Worm (Caenorhabditis elegans): ENCODE data around the gene nspf-1.

DNA sequence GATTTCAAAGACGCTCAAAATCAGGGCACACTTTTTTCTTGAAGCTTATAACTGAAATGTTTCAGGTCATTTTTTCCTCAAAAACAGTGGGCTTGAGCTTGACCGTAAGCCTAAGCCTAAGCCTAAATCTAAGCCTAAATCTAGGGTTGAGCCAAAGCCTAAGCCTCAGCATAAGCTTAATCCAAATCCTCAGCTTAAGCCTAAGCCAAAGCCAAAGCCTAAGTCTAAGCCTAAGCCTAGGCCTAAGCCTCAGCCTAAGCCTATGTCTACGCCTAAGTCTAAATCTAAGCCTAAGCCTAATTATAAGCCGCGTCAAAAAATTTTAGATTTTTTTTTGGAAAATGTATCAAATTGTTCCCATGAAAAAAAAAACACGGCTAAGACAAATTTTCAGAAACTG is 46.8 kb downstream of the nspf-1 start:
- TF ChIP-seq pqm-1 (tag; optimal IDR thresholded peaks at IDR 0.05): no peak
- no peak for TF ChIP-seq hlh-15 (tag; optimal IDR thresholded peaks at IDR 0.05)
- TF ChIP-seq ceh-18 (tag; optimal IDR thresholded peaks at IDR 0.05): no peak
- TF ChIP-seq tbx-2 (tag; optimal IDR thresholded peaks at IDR 0.05): no peak
- no peak for TF ChIP-seq pag-3 (tag; optimal IDR thresholded peaks at IDR 0.05; ENCODE audit: borderline replicate concordance)
- TF ChIP-seq unc-86 (tag; optimal IDR thresholded peaks at IDR 0.05): no peak
- TF ChIP-seq fkh-10 (GFP tag; optimal IDR thresholded peaks at IDR 0.05): no peak
- no peak for TF ChIP-seq sox-2 (GFP tag; IDR thresholded peaks at IDR 0.05)
